Worm (Caenorhabditis elegans): Measurements from ENCODE around the gene him-3.

Gene him-3

ce11 chrIV:6977089-6977558 lies at the start of gene him-3, which contains the start of gene pgl-1:
Gene him-3 (plus strand): TSS chrIV:6977508.
Gene pgl-1 (minus strand): TSS chrIV:6977318.
- no peak for TF ChIP-seq unc-62 (GFP tag; optimal IDR thresholded peaks at IDR 0.05)
- TF ChIP-seq nhr-12 (tag; optimal IDR thresholded peaks at IDR 0.05) = no peak
- TF ChIP-seq elt-1 (tag; optimal IDR thresholded peaks at IDR 0.05) = no peak
- no peak for TF ChIP-seq ama-1 (optimal IDR thresholded peaks at IDR 0.05)
- no peak for TF ChIP-seq alr-1 (tag; optimal IDR thresholded peaks at IDR 0.05)
- no peak for TF ChIP-seq mab-5 (tag; optimal IDR thresholded peaks at IDR 0.05)
- no peak for TF ChIP-seq sma-3 (GFP tag; optimal IDR thresholded peaks at IDR 0.05)
- TF ChIP-seq nhr-6 (tag; optimal IDR thresholded peaks at IDR 0.05) = no peak
- TF ChIP-seq nhr-237 (tag; optimal IDR thresholded peaks at IDR 0.05) = no peak
- no peak for TF ChIP-seq F13H6.1 (tag; optimal IDR thresholded peaks at IDR 0.05)
- no peak for TF ChIP-seq aly-2 (tag; optimal IDR thresholded peaks at IDR 0.05)
- no peak for TF ChIP-seq nhr-23 (tag; optimal IDR thresholded peaks at IDR 0.05)
- no peak for TF ChIP-seq mbf-1 (tag; optimal IDR thresholded peaks at IDR 0.05)
- no peak for TF ChIP-seq nhr-77 (tag; optimal IDR thresholded peaks at IDR 0.05)
- TF ChIP-seq Y55F3AM.14 (GFP tag; optimal IDR thresholded peaks at IDR 0.05) = no peak
- no peak for TF ChIP-seq snpc-4 (tag; optimal IDR thresholded peaks at IDR 0.05)

- TF ChIP-seq sma-3 (GFP tag; optimal IDR thresholded peaks at IDR 0.05) (no peak), elt-3 (tag; optimal IDR thresholded peaks at IDR 0.05) (no peak), Y55F3AM.14 (GFP tag; optimal IDR thresholded peaks at IDR 0.05) (no peak), lin-39 (tag; optimal IDR thresholded peaks at IDR 0.05) (no peak), sma-9 (GFP tag; optimal IDR thresholded peaks at IDR 0.05) (no peak), sma-9 (tag; optimal IDR thresholded peaks at IDR 0.05) (no peak), ceh-16 (tag; optimal IDR thresholded peaks at IDR 0.05) (no peak), fos-1 (tag; optimal IDR thresholded peaks at IDR 0.05) (no peak), blmp-1 (tag; optimal IDR thresholded peaks at IDR 0.05; ENCODE audit: insufficient read depth) (no peak), crh-2 (tag; optimal IDR thresholded peaks at IDR 0.05) (no peak), aly-2 (tag; optimal IDR thresholded peaks at IDR 0.05) (no peak), lin-13 (GFP tag; optimal IDR thresholded peaks at IDR 0.05) (no peak), unc-62 (GFP tag; optimal IDR thresholded peaks at IDR 0.05) (no peak), lin-11 (tag; optimal IDR thresholded peaks at IDR 0.05) (no peak), elt-1 (tag; optimal IDR thresholded peaks at IDR 0.05) (no peak)
Observed at ce11 chrIV:6928417-6928816, 48.9 kb upstream of the him-3 start, which contains the start of gene cest-6. Gene cest-6 (minus strand): TSS chrIV:6928517.

DNA sequence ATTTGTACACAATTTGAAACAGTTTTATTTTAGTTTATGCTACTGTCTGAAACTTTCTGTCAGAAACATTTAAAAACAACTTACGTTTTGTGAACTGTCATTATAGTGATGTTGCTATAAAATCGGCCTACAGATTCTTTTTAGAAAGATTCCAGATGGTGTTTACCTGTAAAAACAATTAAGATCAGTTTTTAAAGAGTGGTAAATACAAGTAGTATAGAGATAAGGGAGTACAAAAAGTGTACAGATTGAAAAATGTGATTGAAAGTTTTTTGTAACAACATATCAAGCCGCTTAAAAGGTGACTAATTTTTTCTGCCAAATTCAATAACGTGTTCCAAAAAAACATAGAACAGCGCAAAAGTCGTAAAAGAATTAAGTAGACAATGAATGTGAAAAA lies 39.8 kb upstream of the him-3 start, which contains the start of gene npr-12:
Gene npr-12 (minus strand): TSS at position 101 of the 400 bp plus-strand sequence.
- TF ChIP-seq sma-3 (GFP tag; optimal IDR thresholded peaks at IDR 0.05) = no peak
- TF ChIP-seq alr-1 (tag; optimal IDR thresholded peaks at IDR 0.05) = no peak
- TF ChIP-seq ztf-11 (tag; optimal IDR thresholded peaks at IDR 0.05) = no peak
- TF ChIP-seq ztf-4 (tag; optimal IDR thresholded peaks at IDR 0.05) = no peak
- TF ChIP-seq peb-1 (tag; optimal IDR thresholded peaks at IDR 0.05) = no peak
- no peak for TF ChIP-seq nhr-77 (tag; optimal IDR thresholded peaks at IDR 0.05)
- TF ChIP-seq lin-13 (GFP tag; optimal IDR thresholded peaks at IDR 0.05) = no peak
- no peak for TF ChIP-seq nhr-10 (tag; optimal IDR thresholded peaks at IDR 0.05)
- no peak for TF ChIP-seq ceh-82 (tag; optimal IDR thresholded peaks at IDR 0.05)
- no peak for TF ChIP-seq Y55F3AM.14 (GFP tag; optimal IDR thresholded peaks at IDR 0.05)
- no peak for TF ChIP-seq dmd-4 (tag; optimal IDR thresholded peaks at IDR 0.05)
- no peak for TF ChIP-seq ztf-1 (GFP tag; conservative IDR thresholded peaks at IDR 0.05)
- no peak for TF ChIP-seq aly-2 (tag; optimal IDR thresholded peaks at IDR 0.05)
- TF ChIP-seq R02D3.7 (tag; optimal IDR thresholded peaks at IDR 0.05) = no peak
- no peak for TF ChIP-seq nhr-12 (tag; optimal IDR thresholded peaks at IDR 0.05)
- TF ChIP-seq egl-27 (tag; optimal IDR thresholded peaks at IDR 0.05) = no peak
- TF ChIP-seq nhr-237 (tag; optimal IDR thresholded peaks at IDR 0.05) = no peak

- TF ChIP-seq lin-39 (tag; optimal IDR thresholded peaks at IDR 0.05) (no peak), lin-13 (GFP tag; optimal IDR thresholded peaks at IDR 0.05) (no peak), blmp-1 (tag; optimal IDR thresholded peaks at IDR 0.05; ENCODE audit: insufficient read depth) (no peak), nhr-77 (tag; optimal IDR thresholded peaks at IDR 0.05) (no peak), mab-5 (tag; optimal IDR thresholded peaks at IDR 0.05) (no peak), elt-3 (tag; optimal IDR thresholded peaks at IDR 0.05) (no peak), lin-11 (tag; optimal IDR thresholded peaks at IDR 0.05) (no peak), lsy-2 (tag; optimal IDR thresholded peaks at IDR 0.05) (no peak), Y55F3AM.14 (GFP tag; optimal IDR thresholded peaks at IDR 0.05) (no peak), unc-39 (tag; optimal IDR thresholded peaks at IDR 0.05) (no peak), mbf-1 (tag; optimal IDR thresholded peaks at IDR 0.05) (no peak), ceh-16 (tag; optimal IDR thresholded peaks at IDR 0.05) (no peak), nhr-25 (tag; optimal IDR thresholded peaks at IDR 0.05) (no peak), zag-1 (tag; optimal IDR thresholded peaks at IDR 0.05) (no peak), nhr-12 (tag; optimal IDR thresholded peaks at IDR 0.05) (no peak)
Observed at ce11 chrIV:6941101-6941500, 36.2 kb upstream of the him-3 start.

Data from whole organism, L2 larva.